Fruit fly (Drosophila melanogaster) whole organism, embryonic: ENCODE measurements around the gene CG14995.

ENCODE experiments used
- B-H1 ChIP-seq: fragments of 200-800 bp; sonication (Bioruptor generic); IDR thresholded peaks from 3 replicates; pipeline ENCODE4 v1.3.6; 2022; ENCODE audit warnings: missing biosample characterization, missing genetic modification characterization
- Bdp1 ChIP-seq: fragments of 200-800 bp; sonication (Bioruptor generic); optimal IDR thresholded peaks from 3 replicates; lab custom pipeline; 2016; ENCODE audit warnings: missing biosample characterization, missing genetic modification characterization
- BtbVII ChIP-seq: fragments of 200-800 bp; sonication (Bioruptor generic); optimal IDR thresholded peaks from 3 replicates; lab custom pipeline; 2017; ENCODE audit warnings: missing biosample characterization, mild to moderate bottlenecking, missing genetic modification characterization
- CG10267 ChIP-seq: fragments of 200-800 bp; sonication (Bioruptor generic); optimal IDR thresholded peaks from 2 replicates; lab custom pipeline; 2018; ENCODE audit warnings: missing biosample characterization, mild to moderate bottlenecking, missing genetic modification characterization, moderate library complexity
- CG10543 ChIP-seq: fragments of 200-800 bp; sonication (Bioruptor generic); optimal IDR thresholded peaks from 3 replicates; lab custom pipeline; 2017; ENCODE audit warnings: missing biosample characterization, mild to moderate bottlenecking, missing genetic modification characterization, moderate library complexity
- CG11456 ChIP-seq: fragments of 200-800 bp; sonication (Bioruptor generic); IDR thresholded peaks from 3 replicates; pipeline ENCODE4 v1.3.6; 2022; ENCODE audit warnings: missing biosample characterization, missing genetic modification characterization
- CG11504 ChIP-seq: fragments of 200-800 bp; sonication (Bioruptor generic); optimal IDR thresholded peaks from 3 replicates; lab custom pipeline; 2019; ENCODE audit warnings: missing biosample characterization, mild to moderate bottlenecking, missing genetic modification characterization, moderate library complexity
- CG1233 ChIP-seq: fragments of 200-800 bp; sonication (Bioruptor generic); optimal IDR thresholded peaks from 4 replicates; lab custom pipeline; 2018; ENCODE audit warnings: missing biosample characterization, mild to moderate bottlenecking, missing genetic modification characterization
- CG14710 ChIP-seq: fragments of 200-800 bp; sonication (Bioruptor generic); optimal IDR thresholded peaks from 3 replicates; lab custom pipeline; 2019; ENCODE audit warnings: missing biosample characterization, mild to moderate bottlenecking, missing genetic modification characterization, moderate library complexity
- CG17612 ChIP-seq: fragments of 200-800 bp; sonication (Bioruptor generic); IDR thresholded peaks from 2 replicates; pipeline ENCODE4 v1.3.6; 2022; ENCODE audit warnings: missing biosample characterization, missing genetic modification characterization
- CG18262 ChIP-seq: fragments of 200-800 bp; optimal IDR thresholded peaks from 3 replicates; lab custom pipeline; 2019; ENCODE audit warnings: missing biosample characterization, mild to moderate bottlenecking, missing genetic modification characterization, moderate library complexity
- CG30431 ChIP-seq: fragments of 200-800 bp; sonication (Bioruptor generic); optimal IDR thresholded peaks from 2 replicates; lab custom pipeline; 2017; ENCODE audit warnings: missing biosample characterization, missing genetic modification characterization
- CG7786 ChIP-seq: fragments of 200-800 bp; sonication (Bioruptor generic); optimal IDR thresholded peaks from 2 replicates; lab custom pipeline; 2016; ENCODE audit warnings: missing biosample characterization, missing genetic modification characterization
- CG8478 ChIP-seq: fragments of >200 bp; optimal IDR thresholded peaks from 2 replicates; lab custom pipeline; 2018
- CG8765 ChIP-seq: fragments of 200-800 bp; sonication (Bioruptor generic); IDR thresholded peaks from 2 replicates; pipeline ENCODE4 v1.3.6; 2022; ENCODE audit warnings: missing biosample characterization, missing genetic modification characterization
- CkIIα-i1 ChIP-seq: fragments of 200-800 bp; sonication (Bioruptor generic); IDR thresholded peaks from 2 replicates; pipeline ENCODE4 v1.3.6; 2022; ENCODE audit warnings: missing biosample characterization, missing genetic modification characterization
- Elba2 ChIP-seq: fragments of 200-800 bp; sonication (Bioruptor generic); optimal IDR thresholded peaks from 3 replicates; lab custom pipeline; 2016; ENCODE audit warnings: missing biosample characterization, missing genetic modification characterization
- Ets65A ChIP-seq: fragments of 200-800 bp; sonication (Bioruptor generic); peaks from one replicate; lab custom pipeline; 2016; ENCODE audit warnings: missing biosample characterization, missing genetic modification characterization
- Hey ChIP-seq: fragments of 200-800 bp; sonication (Bioruptor generic); optimal IDR thresholded peaks from 3 replicates; lab custom pipeline; 2018; ENCODE audit warnings: missing biosample characterization, mild to moderate bottlenecking, missing genetic modification characterization
- Lpt ChIP-seq: fragments of >200 bp; optimal IDR thresholded peaks from 2 replicates; lab custom pipeline; 2018; ENCODE audit warnings: missing biosample characterization, missing genetic modification characterization
- Med ChIP-seq: fragments of 200-800 bp; sonication (Bioruptor generic); peaks from one replicate; lab custom pipeline; 2016; ENCODE audit warnings: missing biosample characterization, missing genetic modification characterization, mild to moderate bottlenecking, inconsistent platforms, moderate library complexity
- Pdp1 ChIP-seq, 2 experiments: fragments of 200-800 bp; sonication (Bioruptor generic); optimal IDR thresholded peaks; 3 replicates each; lab custom pipeline; 2016; ENCODE audit warnings: missing biosample characterization in 2 of 2, missing genetic modification characterization in 2 of 2, mild to moderate bottlenecking in 1 of 2, moderate library complexity in 1 of 2
- Sin3A ChIP-seq: fragments of >200 bp; optimal IDR thresholded peaks from 2 replicates; lab custom pipeline; 2018
- Sry-β ChIP-seq: fragments of 200-800 bp; sonication (Bioruptor generic); optimal IDR thresholded peaks from 2 replicates; lab custom pipeline; 2018; ENCODE audit warnings: missing biosample characterization, mild to moderate bottlenecking, missing genetic modification characterization, moderate library complexity
- bcd ChIP-seq: fragments of 200-800 bp; sonication (Bioruptor generic); optimal IDR thresholded peaks from 2 replicates; lab custom pipeline; 2017; ENCODE audit warnings: missing biosample characterization, mild to moderate bottlenecking, missing genetic modification characterization
- cas ChIP-seq: fragments of 200-800 bp; sonication (Bioruptor generic); IDR thresholded peaks from 2 replicates; pipeline ENCODE4 v1.3.6; 2022; ENCODE audit warnings: missing biosample characterization, missing genetic modification characterization
- chm ChIP-seq: fragments of 200-800 bp; sonication (Bioruptor generic); IDR thresholded peaks from 2 replicates; pipeline ENCODE4 v1.3.6; 2022; ENCODE audit warnings: missing biosample characterization, missing genetic modification characterization
- cwo ChIP-seq: fragments of 200-800 bp; sonication (Bioruptor generic); optimal IDR thresholded peaks from 3 replicates; lab custom pipeline; 2017; ENCODE audit warnings: missing biosample characterization, missing genetic modification characterization, mild to moderate bottlenecking, moderate library complexity, missing genetic modification reagents
- da ChIP-seq: fragments of 200-800 bp; sonication (Bioruptor generic); optimal IDR thresholded peaks from 2 replicates; lab custom pipeline; 2016; ENCODE audit warnings: missing biosample characterization, missing genetic modification characterization
- dmrt99B ChIP-seq: fragments of 200-800 bp; sonication (Bioruptor generic); optimal IDR thresholded peaks from 2 replicates; lab custom pipeline; 2018; ENCODE audit warnings: missing biosample characterization, mild to moderate bottlenecking, missing genetic modification characterization, moderate library complexity
- exex ChIP-seq: fragments of 200-800 bp; sonication (Bioruptor generic); optimal IDR thresholded peaks from 4 replicates; lab custom pipeline; 2018; ENCODE audit warnings: missing biosample characterization, mild to moderate bottlenecking, missing genetic modification characterization, moderate library complexity
- ham ChIP-seq: fragments of 200-800 bp; sonication (Bioruptor generic); IDR thresholded peaks from 2 replicates; pipeline ENCODE4 v1.3.6; 2022; ENCODE audit warnings: missing biosample characterization, missing genetic modification characterization
- lov ChIP-seq, 2 experiments: fragments of 200-800 bp in 1 of 2; fragments of >200 bp in 1 of 2; sonication (Bioruptor generic) in 1 of 2; IDR thresholded peaks in 1 of 2; optimal IDR thresholded peaks in 1 of 2; 2 replicates in 1 of 2; 3 replicates in 1 of 2; pipeline versions ENCODE4 v1.3.6 to Lab custom; 2017 to 2022; ENCODE audit warnings: missing biosample characterization in 1 of 2, missing genetic modification characterization in 1 of 2
- mam ChIP-seq: fragments of 200-800 bp; sonication (Bioruptor generic); optimal IDR thresholded peaks from 3 replicates; lab custom pipeline; 2016; ENCODE audit warnings: missing biosample characterization, missing genetic modification characterization
- mld ChIP-seq: fragments of 200-800 bp; sonication (Bioruptor generic); IDR thresholded peaks from 3 replicates; pipeline ENCODE4 v1.3.6; 2022; ENCODE audit warnings: missing biosample characterization, missing genetic modification characterization; ENCODE audit not compliant: partially characterized antibody
- nau ChIP-seq: fragments of 200-800 bp; sonication (Bioruptor generic); optimal IDR thresholded peaks from 3 replicates; lab custom pipeline; 2017; ENCODE audit warnings: missing biosample characterization, mild to moderate bottlenecking, missing genetic modification characterization, missing genetic modification reagents
- otp ChIP-seq: fragments of 200-800 bp; sonication (Bioruptor generic); IDR thresholded peaks from 3 replicates; pipeline ENCODE4, ENCODE4 v1.3.6; 2022; ENCODE audit warnings: missing biosample characterization, missing genetic modification characterization
- pfk ChIP-seq: fragments of 200-800 bp; sonication (Bioruptor generic); optimal IDR thresholded peaks from 2 replicates; lab custom pipeline; 2018; ENCODE audit warnings: missing biosample characterization, mild to moderate bottlenecking, missing genetic modification characterization, moderate library complexity
- pho ChIP-seq: fragments of 200-800 bp; sonication (Bioruptor generic); optimal IDR thresholded peaks from 2 replicates; lab custom pipeline; 2016; ENCODE audit warnings: missing biosample characterization, missing genetic modification characterization
- phol ChIP-seq: fragments of 200-800 bp; sonication (Bioruptor generic); optimal IDR thresholded peaks from 3 replicates; lab custom pipeline; 2018; ENCODE audit warnings: missing biosample characterization, mild to moderate bottlenecking, missing genetic modification characterization, moderate library complexity
- ranshi ChIP-seq: fragments of 200-800 bp; sonication (Bioruptor generic); IDR thresholded peaks from 2 replicates; pipeline ENCODE4 v1.3.6; 2022; ENCODE audit warnings: missing biosample characterization, missing genetic modification characterization
- row ChIP-seq: fragments of 200-800 bp; sonication (Bioruptor generic); IDR thresholded peaks from 3 replicates; pipeline ENCODE4 v1.3.6; 2022; ENCODE audit warnings: missing biosample characterization, missing genetic modification characterization
- sisA ChIP-seq: fragments of 200-800 bp; sonication (Bioruptor generic); IDR thresholded peaks from 2 replicates; pipeline ENCODE4 v1.3.6; 2022; ENCODE audit warnings: missing biosample characterization, missing genetic modification characterization
- so ChIP-seq: fragments of 200-800 bp; sonication (Bioruptor generic); IDR thresholded peaks from 3 replicates; pipeline ENCODE4 v1.3.6; 2022; ENCODE audit warnings: missing biosample characterization, missing genetic modification characterization
- sr ChIP-seq: fragments of 200-800 bp; sonication (Bioruptor generic); IDR thresholded peaks from 3 replicates; pipeline ENCODE4 v1.3.6; 2022; ENCODE audit warnings: missing biosample characterization, missing genetic modification characterization
- sug ChIP-seq: fragments of 200-800 bp; optimal IDR thresholded peaks from 2 replicates; lab custom pipeline; 2019; ENCODE audit warnings: missing biosample characterization, mild to moderate bottlenecking, missing genetic modification characterization, moderate library complexity
- tap ChIP-seq: fragments of 200-800 bp; optimal IDR thresholded peaks from 3 replicates; lab custom pipeline; 2019; ENCODE audit warnings: missing biosample characterization, mild to moderate bottlenecking, missing genetic modification characterization, moderate library complexity
- trem ChIP-seq: fragments of 200-800 bp; optimal IDR thresholded peaks from 3 replicates; lab custom pipeline; 2019; ENCODE audit warnings: missing biosample characterization, mild to moderate bottlenecking, missing genetic modification characterization, moderate library complexity
- tup ChIP-seq: fragments of 200-800 bp; sonication (Bioruptor generic); optimal IDR thresholded peaks from 2 replicates; lab custom pipeline; 2016; ENCODE audit warnings: missing biosample characterization, mild to moderate bottlenecking, missing genetic modification characterization, moderate library complexity
- twi ChIP-seq: fragments of 200-800 bp; optimal IDR thresholded peaks from 2 replicates; lab custom pipeline; 2019; ENCODE audit warnings: missing biosample characterization, mild to moderate bottlenecking, missing genetic modification characterization, moderate library complexity

CG14995 gene

DNA sequence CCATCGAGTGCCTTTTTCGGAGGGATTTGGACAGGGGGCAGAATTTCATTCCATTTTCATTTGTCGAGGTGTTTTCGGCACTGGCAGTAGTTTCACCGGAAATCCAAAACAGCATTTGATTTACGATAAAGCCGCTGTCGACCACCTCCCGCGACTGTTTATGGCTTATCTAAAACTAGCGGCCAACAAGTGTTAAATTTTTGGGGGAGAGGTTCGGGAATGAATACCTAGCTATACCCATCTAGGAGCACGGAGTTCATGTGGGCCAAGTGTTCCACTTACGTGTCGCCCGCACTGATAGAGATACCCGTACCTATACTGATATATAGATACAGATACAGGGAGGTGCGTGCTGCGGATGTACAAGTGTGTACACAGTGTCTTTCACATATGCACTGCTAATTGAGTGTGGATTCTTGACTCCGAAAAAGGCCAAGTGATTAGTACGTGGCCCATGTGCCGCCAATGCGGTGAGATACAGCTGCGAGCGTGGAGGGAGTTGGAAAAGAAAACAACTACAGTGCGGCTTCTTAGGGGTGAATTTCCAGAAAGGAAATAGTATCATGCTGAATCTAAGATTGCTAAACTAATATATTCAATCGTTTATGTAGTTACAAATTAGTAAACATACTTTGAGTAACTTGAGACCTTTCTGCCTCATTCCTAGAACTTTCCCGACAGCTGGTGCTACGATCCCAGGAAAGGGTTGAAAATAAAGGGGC lies 16.7 kb upstream of the CG14995 start (continued):
- TF ChIP-seq lov (optimal IDR thresholded peaks at IDR 0.05; lab: Kevin White, UChicago), result no peak
- 0 out of 3 replicates have a peak, but pooled peaks have one; percentile 7 for TF ChIP-seq lov (GFP tag; IDR thresholded peaks at IDR 0.05; lab: Robert Waterston, UW)
- TF ChIP-seq Elba2 (GFP tag; lab: Kevin White, UChicago), result no peak
- peak; percentile 49 for TF ChIP-seq exex (tag; lab: Kevin White, UChicago)
- TF ChIP-seq phol (tag; lab: Kevin White, UChicago), result peak; percentile 21
- peak; percentile 23 for TF ChIP-seq CG10543 (GFP tag; lab: Kevin White, UChicago)
- peak; percentile 3 for TF ChIP-seq Sry-β (GFP tag; lab: Kevin White, UChicago)
- TF ChIP-seq bcd (GFP tag; lab: Kevin White, UChicago), result peak; percentile 9
- peak; percentile 16 for TF ChIP-seq Lpt (GFP tag; lab: Kevin White, UChicago)
- TF ChIP-seq CG8478 (lab: Kevin White, UChicago), result no peak
- peak; percentile 24 for TF ChIP-seq pfk (GFP tag; lab: Kevin White, UChicago)
- TF ChIP-seq nau (GFP tag; lab: Kevin White, UChicago), result no peak
- TF ChIP-seq CG14710 (tag; lab: Kevin White, UChicago), result peak; percentile 92
- TF ChIP-seq CG30431 (GFP tag; lab: Kevin White, UChicago), result no peak
- TF ChIP-seq Hey (tag; lab: Kevin White, UChicago), result peak; percentile 77
- TF ChIP-seq CG18262, result peak; percentile 27
- TF ChIP-seq sisA (GFP tag; lab: Robert Waterston, UW), result no peak
- peak; percentile 7 for TF ChIP-seq CG11504 (tag; lab: Kevin White, UChicago)
- peak; percentile 30; the same call in 1 of the 3 replicates for TF ChIP-seq row (GFP tag; lab: Robert Waterston, UW)
- TF ChIP-seq mam (GFP tag; lab: Kevin White, UChicago), result no peak
- no peak for TF ChIP-seq CG17612 (GFP tag; lab: Robert Waterston, UW)
- TF ChIP-seq so (GFP tag; lab: Robert Waterston, UW), result 0 out of 3 replicates have a peak, but pooled peaks have one; percentile 11
- no peak for TF ChIP-seq cwo (GFP tag; lab: Kevin White, UChicago)
- no peak for TF ChIP-seq CG8765
- no peak for TF ChIP-seq tap (tag; lab: Kevin White, UChicago)
- TF ChIP-seq da (GFP tag; lab: Kevin White, UChicago), result no peak
- no peak for TF ChIP-seq CkIIα-i1 (GFP tag; lab: Robert Waterston, UW)
- no peak for TF ChIP-seq cas (GFP tag; lab: Robert Waterston, UW)
- peak; percentile 32 for TF ChIP-seq Ets65A
- TF ChIP-seq ham (GFP tag; lab: Robert Waterston, UW), result no peak
- TF ChIP-seq dmrt99B, result peak; percentile 5
- no peak for TF ChIP-seq sr (GFP tag; lab: Robert Waterston, UW)
- TF ChIP-seq Sin3A, result no peak
- TF ChIP-seq Bdp1 (GFP tag; lab: Kevin White, UChicago), result no peak
- peak; percentile 88 for TF ChIP-seq twi
- peak; percentile 8 for TF ChIP-seq pho (GFP tag; lab: Kevin White, UChicago)
- TF ChIP-seq CG11456 (GFP tag; lab: Robert Waterston, UW), result no peak
- TF ChIP-seq mld (GFP tag; lab: Robert Waterston, UW), result no peak
- TF ChIP-seq sug (tag; lab: Kevin White, UChicago), result peak; percentile 72
- TF ChIP-seq BtbVII (GFP tag; lab: Kevin White, UChicago), result no peak
- no peak for TF ChIP-seq CG7786
- TF ChIP-seq trem, result no peak
- TF ChIP-seq ranshi (GFP tag; lab: Robert Waterston, UW), result no peak
- TF ChIP-seq CG10267 (tag; lab: Kevin White, UChicago), result no peak
- TF ChIP-seq chm (GFP tag; lab: Robert Waterston, UW), result 0 out of 2 replicates have a peak, but pooled peaks have one; percentile 9
- no peak for TF ChIP-seq B-H1 (GFP tag; lab: Robert Waterston, UW)
- no peak for TF ChIP-seq Pdp1 (GFP tag; optimal IDR thresholded peaks at IDR 0.05; lab: Kevin White, UChicago)
- TF ChIP-seq Med (GFP tag; lab: Kevin White, UChicago), result peak; percentile 38
- no peak for TF ChIP-seq tup (GFP tag; lab: Kevin White, UChicago)
- peak; percentile 50; the same call in 1 of the 3 replicates for TF ChIP-seq otp (GFP tag; lab: Robert Waterston, UW)
- TF ChIP-seq CG1233 (GFP tag; lab: Kevin White, UChicago), result no peak
